Worm (Caenorhabditis elegans) whole organism, L4 larva: ENCODE data around the gene R53.4.

Experiments
- D1046.2 ChIP-seq: fragments of 200-800 bp; sonication (Bioruptor generic); IDR thresholded peaks from 2 replicates; pipeline ENCODE4 v1.3.6; 2022; ENCODE audit warnings: missing genetic modification characterization, missing compliant biosample characterization
- F37D6.2 ChIP-seq: sonication (generic microtip); optimal IDR thresholded peaks from 2 replicates; lab custom pipeline; 2016; ENCODE audit warnings: mild to moderate bottlenecking, missing genetic modification characterization, missing compliant biosample characterization
- T26A8.4 ChIP-seq: fragments of 200-800 bp; sonication (Bioruptor generic); IDR thresholded peaks from 2 replicates; pipeline ENCODE4 v1.3.6; 2022; ENCODE audit warnings: missing genetic modification characterization, missing compliant biosample characterization
- ZK337.2 ChIP-seq: fragments of 200-800 bp; sonication (Bioruptor generic); IDR thresholded peaks from 2 replicates; pipeline ENCODE4 v1.3.6; 2022; ENCODE audit warnings: missing genetic modification reagents, missing genetic modification characterization, missing compliant biosample characterization
- ZK546.5 ChIP-seq, 2 experiments: sonication (generic microtip); optimal IDR thresholded peaks; 2 replicates each; lab custom pipeline; 2017; ENCODE audit warnings: missing biosample characterization in 2 of 2, missing genetic modification characterization in 2 of 2
- aha-1 ChIP-seq: fragments of 150-350 bp; peaks from one replicate; lab custom pipeline; 2014; ENCODE audit warnings: missing biosample characterization, missing genetic modification characterization
- aly-2 ChIP-seq: sonication (generic microtip); optimal IDR thresholded peaks from 2 replicates; lab custom pipeline; 2018; ENCODE audit warnings: missing biosample characterization, missing genetic modification characterization
- ama-1 ChIP-seq: fragments of 150-350 bp; optimal IDR thresholded peaks from 2 replicates; lab custom pipeline; 2014; ENCODE audit warnings: inconsistent platforms, mixed read lengths
- arid-1 ChIP-seq: fragments of 200-800 bp; sonication (Bioruptor generic); conservative IDR thresholded peaks from 2 replicates; pipeline ENCODE4 v1.3.6; 2022; ENCODE audit warnings: missing genetic modification reagents, missing genetic modification characterization, missing compliant biosample characterization
- attf-4 ChIP-seq: sonication (generic microtip); optimal IDR thresholded peaks from 3 replicates; lab custom pipeline; 2017; ENCODE audit warnings: missing biosample characterization, missing genetic modification characterization
- ceh-20 ChIP-seq: fragments of 200-800 bp; sonication (Bioruptor generic); IDR thresholded peaks from 2 replicates; pipeline ENCODE4 v1.3.6; 2022; ENCODE audit warnings: missing genetic modification reagents, missing genetic modification characterization, missing compliant biosample characterization
- ceh-44 ChIP-seq: fragments of 200-800 bp; sonication (Bioruptor generic); IDR thresholded peaks from 2 replicates; pipeline ENCODE4 v1.3.6; 2022; ENCODE audit warnings: missing genetic modification reagents, missing genetic modification characterization, missing compliant biosample characterization
- ceh-62 ChIP-seq: sonication (generic microtip); optimal IDR thresholded peaks from 2 replicates; lab custom pipeline; 2017; ENCODE audit warnings: missing biosample characterization, missing genetic modification characterization
- ces-1 ChIP-seq: fragments of 150-350 bp; sonication (generic microtip); optimal IDR thresholded peaks from 4 replicates; lab custom pipeline; 2014; ENCODE audit warnings: missing biosample characterization, missing genetic modification reagents, missing genetic modification characterization
- dmd-6 ChIP-seq: fragments of 200-800 bp; sonication (Bioruptor generic); IDR thresholded peaks from 2 replicates; pipeline ENCODE4 v1.3.6; 2022; ENCODE audit warnings: missing genetic modification reagents, missing genetic modification characterization, missing compliant biosample characterization
- dmd-9 ChIP-seq: fragments of 200-800 bp; sonication (Bioruptor generic); IDR thresholded peaks from 2 replicates; pipeline ENCODE4 v1.3.6; 2022; ENCODE audit warnings: missing genetic modification reagents, missing genetic modification characterization, missing compliant biosample characterization
- dve-1 ChIP-seq: sonication (generic microtip); optimal IDR thresholded peaks from 2 replicates; lab custom pipeline; 2017; ENCODE audit warnings: antibody characterized with exemption, mild to moderate bottlenecking, missing genetic modification characterization, missing compliant biosample characterization; ENCODE audit not compliant: insufficient read depth
- egl-27 ChIP-seq: sonication (generic microtip); optimal IDR thresholded peaks from 3 replicates; lab custom pipeline; 2017; ENCODE audit warnings: missing biosample characterization, missing genetic modification reagents, missing genetic modification characterization
- fos-1 ChIP-seq: fragments of 150-350 bp; optimal IDR thresholded peaks from 2 replicates; lab custom pipeline; 2014; ENCODE audit warnings: missing biosample characterization, missing genetic modification characterization
- gei-8 ChIP-seq: fragments of 200-800 bp; sonication (Bioruptor generic); optimal IDR thresholded peaks from 2 replicates; lab custom pipeline; 2018; ENCODE audit warnings: mild to moderate bottlenecking, missing genetic modification characterization, missing compliant biosample characterization
- hif-1 ChIP-seq, 2 experiments: sonication (generic microtip); optimal IDR thresholded peaks; 2 replicates each; lab custom pipeline; 2016 to 2017; ENCODE audit warnings: missing compliant biosample characterization in 2 of 2, missing genetic modification characterization in 2 of 2, missing genetic modification reagents in 2 of 2, missing genotype in 2 of 2, mild to moderate bottlenecking in 1 of 2
- hlh-11 ChIP-seq: fragments of 200-800 bp; sonication (Bioruptor generic); optimal IDR thresholded peaks from 2 replicates; lab custom pipeline; 2018; ENCODE audit warnings: mild to moderate bottlenecking, missing genetic modification characterization, missing compliant biosample characterization
- hmg-1.1 ChIP-seq: fragments of 200-800 bp; sonication (Bioruptor generic); IDR thresholded peaks from 2 replicates; pipeline ENCODE4 v1.3.6; 2022; ENCODE audit warnings: missing genetic modification reagents, missing genetic modification characterization, missing compliant biosample characterization
- jun-1 ChIP-seq: fragments of 150-350 bp; optimal IDR thresholded peaks from 2 replicates; lab custom pipeline; 2014; ENCODE audit warnings: missing biosample characterization, missing genetic modification reagents, missing genetic modification characterization
- lim-7 ChIP-seq: fragments of 200-800 bp; sonication (Bioruptor generic); IDR thresholded peaks from 2 replicates; pipeline ENCODE4 v1.3.6; 2022; ENCODE audit warnings: missing genetic modification characterization, missing compliant biosample characterization
- lin-15B ChIP-seq: fragments of 150-350 bp; sonication (generic microtip); optimal IDR thresholded peaks from 3 replicates; lab custom pipeline; 2014; ENCODE audit warnings: missing biosample characterization, missing genetic modification characterization
- lin-29 ChIP-seq: fragments of 200-800 bp; sonication (Bioruptor generic); IDR thresholded peaks from 2 replicates; pipeline ENCODE4 v1.3.6; 2022; ENCODE audit warnings: missing genetic modification reagents, missing genetic modification characterization, missing compliant biosample characterization
- lin-38 ChIP-seq: fragments of 200-800 bp; sonication (Bioruptor generic); IDR thresholded peaks from 2 replicates; pipeline ENCODE4 v1.3.6; 2022; ENCODE audit warnings: missing genetic modification reagents, missing genetic modification characterization, missing compliant biosample characterization
- madf-9 ChIP-seq: fragments of 200-800 bp; sonication (Bioruptor generic); conservative IDR thresholded peaks from 2 replicates; pipeline ENCODE4 v1.3.6; 2022; ENCODE audit warnings: missing genetic modification reagents, missing genetic modification characterization, missing compliant biosample characterization
- mdl-1 ChIP-seq, 2 experiments: fragments of 150-350 bp in 1 of 2; sonication (generic microtip) in 1 of 2; optimal IDR thresholded peaks; 2 replicates each; lab custom pipeline; 2014 to 2017; ENCODE audit warnings: missing biosample characterization in 2 of 2, missing genetic modification characterization in 2 of 2
- mes-2 ChIP-seq: sonication (generic microtip); optimal IDR thresholded peaks from 2 replicates; lab custom pipeline; 2016; ENCODE audit warnings: missing genotype, mild to moderate bottlenecking, missing genetic modification characterization, missing compliant biosample characterization; ENCODE audit not compliant: poor library complexity, severe bottlenecking
- mxl-2 ChIP-seq: fragments of 200-800 bp; sonication (Bioruptor generic); conservative IDR thresholded peaks from 2 replicates; pipeline ENCODE4 v1.3.6; 2022; ENCODE audit warnings: missing genetic modification reagents, missing genetic modification characterization, missing compliant biosample characterization
- mxl-3 ChIP-seq: fragments of 200-800 bp; sonication (Bioruptor generic); optimal IDR thresholded peaks from 2 replicates; lab custom pipeline; 2018; ENCODE audit warnings: mild to moderate bottlenecking, missing genetic modification characterization, missing compliant biosample characterization
- nhr-102 ChIP-seq: sonication (generic microtip); optimal IDR thresholded peaks from 2 replicates; lab custom pipeline; 2016; ENCODE audit warnings: mild to moderate bottlenecking, missing genetic modification characterization, moderate library complexity, missing compliant biosample characterization
- nhr-237 ChIP-seq: sonication (generic microtip); optimal IDR thresholded peaks from 2 replicates; lab custom pipeline; 2017; ENCODE audit warnings: missing biosample characterization, missing genetic modification characterization
- nhr-25 ChIP-seq: sonication (generic microtip); optimal IDR thresholded peaks from 2 replicates; lab custom pipeline; 2017; ENCODE audit warnings: missing genetic modification characterization, mild to moderate bottlenecking, missing compliant biosample characterization, antibody characterized with exemption, moderate library complexity, borderline replicate concordance; ENCODE audit not compliant: insufficient read depth
- nhr-6 ChIP-seq: fragments of 150-350 bp; optimal IDR thresholded peaks from 2 replicates; lab custom pipeline; 2014; ENCODE audit warnings: missing biosample characterization, missing genetic modification characterization
- nhr-76 ChIP-seq: fragments of 150-350 bp; optimal IDR thresholded peaks from 2 replicates; lab custom pipeline; 2014; ENCODE audit warnings: missing biosample characterization, missing genetic modification characterization
- nhr-77 ChIP-seq: fragments of 150-350 bp; optimal IDR thresholded peaks from 2 replicates; lab custom pipeline; 2014; ENCODE audit warnings: missing biosample characterization, missing genetic modification characterization
- saeg-2 ChIP-seq: fragments of 200-800 bp; sonication (Bioruptor generic); IDR thresholded peaks from 2 replicates; pipeline ENCODE4 v1.3.6; 2022; ENCODE audit warnings: missing genetic modification reagents, missing genetic modification characterization, missing compliant biosample characterization
- sdz-12 ChIP-seq: fragments of 200-800 bp; sonication (Bioruptor generic); optimal IDR thresholded peaks from 2 replicates; lab custom pipeline; 2018; ENCODE audit warnings: mild to moderate bottlenecking, missing genetic modification characterization, missing compliant biosample characterization
- snpc-4 ChIP-seq: fragments of 150-350 bp; optimal IDR thresholded peaks from 2 replicates; lab custom pipeline; 2014; ENCODE audit warnings: missing biosample characterization, missing genetic modification characterization
- spr-1 ChIP-seq: sonication (generic microtip); optimal IDR thresholded peaks from 2 replicates; lab custom pipeline; 2016; ENCODE audit warnings: mild to moderate bottlenecking, missing genetic modification characterization, missing compliant biosample characterization
- spr-3 ChIP-seq: fragments of 200-800 bp; sonication (Bioruptor generic); optimal IDR thresholded peaks from 2 replicates; lab custom pipeline; 2018; ENCODE audit warnings: mild to moderate bottlenecking, missing genetic modification characterization, missing compliant biosample characterization
- tag-97 ChIP-seq: fragments of 200-800 bp; sonication (Bioruptor generic); IDR thresholded peaks from 2 replicates; pipeline ENCODE4 v1.3.6; 2022; ENCODE audit warnings: missing genetic modification characterization, missing compliant biosample characterization
- tra-1 ChIP-seq: fragments of 200-800 bp; sonication (Bioruptor generic); IDR thresholded peaks from 2 replicates; pipeline ENCODE4 v1.3.6; 2022; ENCODE audit warnings: missing genetic modification reagents, missing genetic modification characterization, missing compliant biosample characterization
- unc-62 ChIP-seq, 3 experiments: fragments of 150-350 bp in 1 of 3; sonication (generic microtip); optimal IDR thresholded peaks in 2 of 3; peaks in 1 of 3; 1 replicate in 1 of 3; 2 replicates in 2 of 3; lab custom pipeline; 2014 to 2017; ENCODE audit warnings: missing biosample characterization in 3 of 3, missing genetic modification characterization in 3 of 3, missing genetic modification reagents in 3 of 3, missing genotype in 1 of 3
- vab-7 ChIP-seq: fragments of 200-800 bp; sonication (Bioruptor generic); IDR thresholded peaks from 2 replicates; pipeline ENCODE4 v1.3.6; 2022; ENCODE audit warnings: missing genetic modification reagents, missing genetic modification characterization, missing compliant biosample characterization
- zfp-3 ChIP-seq: fragments of 200-800 bp; sonication (Bioruptor generic); conservative IDR thresholded peaks from 2 replicates; pipeline ENCODE4 v1.3.6; 2022; ENCODE audit warnings: missing genetic modification reagents, missing genetic modification characterization, missing compliant biosample characterization
- ztf-7 ChIP-seq: fragments of 150-350 bp; optimal IDR thresholded peaks from 2 replicates; lab custom pipeline; 2014; ENCODE audit warnings: missing biosample characterization, missing genetic modification characterization

Gene R53.4

ce11 chrII:9967999-9968706, at the start of gene R53.4, which contains the start of gene psf-1 (continued):
- 0 out of 2 replicates have a peak, but pooled peaks have one; percentile 10 for TF ChIP-seq arid-1 (GFP tag; lab: Robert Waterston, UW)
- peak; percentile 61 for TF ChIP-seq hmg-1.1 (GFP tag; lab: Robert Waterston, UW)
- TF ChIP-seq spr-3 (GFP tag; lab: Kevin White, UChicago), result no peak
- TF ChIP-seq dmd-9 (GFP tag; lab: Robert Waterston, UW), result no peak
- TF ChIP-seq sdz-12 (GFP tag; lab: Kevin White, UChicago), result no peak
- no peak for TF ChIP-seq aly-2 (tag; lab: Kevin White, UChicago)
- TF ChIP-seq aha-1 (tag; lab: Kevin White, UChicago), result no peak
- TF ChIP-seq lim-7 (GFP tag; lab: Robert Waterston, UW), result no peak
- peak; percentile 42 for TF ChIP-seq nhr-6 (tag; lab: Kevin White, UChicago)
- no peak for TF ChIP-seq nhr-102 (tag; lab: Kevin White, UChicago)
- peak; percentile 31 for TF ChIP-seq nhr-77 (tag; lab: Kevin White, UChicago)
- peak; percentile 22 for TF ChIP-seq mxl-3 (GFP tag; lab: Kevin White, UChicago)
- no peak for TF ChIP-seq nhr-76 (tag; lab: Kevin White, UChicago)
- no peak for TF ChIP-seq fos-1 (tag; lab: Kevin White, UChicago)
- TF ChIP-seq lin-15B (tag; lab: Kevin White, UChicago), result no peak
- TF ChIP-seq attf-4 (tag; lab: Kevin White, UChicago), result no peak
- no peak for TF ChIP-seq ztf-7 (tag; lab: Kevin White, UChicago)
- no peak for TF ChIP-seq unc-62 (GFP tag; optimal IDR thresholded peaks at IDR 0.05 in 1 of 2; lab: Kevin White, UChicago)
- no peak for TF ChIP-seq unc-62 (tag; optimal IDR thresholded peaks at IDR 0.05; lab: Kevin White, UChicago)
- TF ChIP-seq egl-27 (tag; lab: Kevin White, UChicago), result no peak
- no peak for TF ChIP-seq tag-97
- peak; percentile 30; the same call in 1 of the 2 replicates for TF ChIP-seq vab-7 (GFP tag; lab: Robert Waterston, UW)
- TF ChIP-seq ces-1, result no peak
- no peak for TF ChIP-seq nhr-25
- TF ChIP-seq ceh-20 (GFP tag; lab: Robert Waterston, UW), result no peak
- no peak for TF ChIP-seq snpc-4
- TF ChIP-seq spr-1 (tag; lab: Kevin White, UChicago), result no peak
- no peak for TF ChIP-seq mxl-2 (GFP tag; lab: Robert Waterston, UW)
- no peak for TF ChIP-seq madf-9 (GFP tag; lab: Robert Waterston, UW)
- peak; percentile 43 for TF ChIP-seq dve-1
- no peak for TF ChIP-seq D1046.2 (GFP tag; lab: Robert Waterston, UW)
- no peak for TF ChIP-seq saeg-2
- TF ChIP-seq hlh-11 (tag; lab: Kevin White, UChicago), result peak; percentile 36
- no peak for TF ChIP-seq zfp-3
- no peak for TF ChIP-seq ama-1 (lab: Kevin White, UChicago)
- TF ChIP-seq hif-1 (tag; optimal IDR thresholded peaks at IDR 0.05; lab: Kevin White, UChicago), result peak in 1 of 2 experiments; percentile 82
- 0 out of 2 replicates have a peak, but pooled peaks have one; percentile 37 for TF ChIP-seq tra-1 (GFP tag; lab: Robert Waterston, UW)
- no peak for TF ChIP-seq jun-1 (tag; lab: Kevin White, UChicago)
- TF ChIP-seq dmd-6 (GFP tag; lab: Robert Waterston, UW), result peak; percentile 30; the same call in 1 of the 2 replicates
- TF ChIP-seq nhr-237 (tag; lab: Kevin White, UChicago), result no peak
- TF ChIP-seq T26A8.4 (GFP tag; lab: Robert Waterston, UW), result no peak
- TF ChIP-seq ceh-44 (GFP tag; lab: Robert Waterston, UW), result peak; percentile 61; the same call in 1 of the 2 replicates
- TF ChIP-seq gei-8, result no peak
- no peak for TF ChIP-seq ZK337.2 (GFP tag; lab: Robert Waterston, UW)
- peak; percentile 97 for TF ChIP-seq mes-2
- no peak for TF ChIP-seq lin-29
- no peak for TF ChIP-seq ZK546.5 (tag; optimal IDR thresholded peaks at IDR 0.05; lab: Kevin White, UChicago)
- peak; percentile 56 for TF ChIP-seq lin-38
- no peak for TF ChIP-seq F37D6.2 (tag; lab: Kevin White, UChicago)
- TF ChIP-seq ceh-62 (tag; lab: Kevin White, UChicago), result no peak
- no peak for TF ChIP-seq mdl-1 (tag; optimal IDR thresholded peaks at IDR 0.05; lab: Kevin White, UChicago)
